Worm (Caenorhabditis elegans) whole organism, L1 larva: ENCODE data around the gene T26C5.4.

ENCODE experiments used
- C04F5.9 ChIP-seq: sonication (generic microtip); optimal IDR thresholded peaks from 2 replicates; lab custom pipeline; 2016; ENCODE audit warnings: missing genetic modification characterization, missing compliant biosample characterization
- C16A3.4 ChIP-seq: fragments of 150-350 bp; optimal IDR thresholded peaks from 2 replicates; lab custom pipeline; 2014; ENCODE audit warnings: missing biosample characterization, missing genetic modification characterization
- C34B4.2 ChIP-seq: sonication (generic microtip); optimal IDR thresholded peaks from 2 replicates; lab custom pipeline; 2017; ENCODE audit warnings: mild to moderate bottlenecking, missing genetic modification characterization, missing compliant biosample characterization
- Y116A8C.19 ChIP-seq: sonication (generic microtip); optimal IDR thresholded peaks from 2 replicates; lab custom pipeline; 2016; ENCODE audit warnings: missing compliant biosample characterization, missing genetic modification characterization, borderline replicate concordance
- aha-1 ChIP-seq: fragments of 150-350 bp; optimal IDR thresholded peaks from 2 replicates; lab custom pipeline; 2014; ENCODE audit warnings: missing biosample characterization, missing genetic modification characterization
- alr-1 ChIP-seq: fragments of 200-800 bp; sonication (Bioruptor generic); optimal IDR thresholded peaks from 2 replicates; lab custom pipeline; 2018; ENCODE audit warnings: borderline replicate concordance, mild to moderate bottlenecking, missing genetic modification characterization, missing compliant biosample characterization
- aly-2 ChIP-seq: fragments of 150-350 bp; optimal IDR thresholded peaks from 2 replicates; lab custom pipeline; 2014; ENCODE audit warnings: missing biosample characterization, missing genetic modification characterization
- ama-1 ChIP-seq: fragments of 150-350 bp; optimal IDR thresholded peaks from 2 replicates; lab custom pipeline; 2014
- blmp-1 ChIP-seq: fragments of 150-350 bp; optimal IDR thresholded peaks from 2 replicates; lab custom pipeline; 2014; ENCODE audit warnings: missing biosample characterization, missing genetic modification characterization
- ceh-63 ChIP-seq: fragments of 200-800 bp; sonication (Bioruptor generic); optimal IDR thresholded peaks from 2 replicates; lab custom pipeline; 2018; ENCODE audit warnings: mild to moderate bottlenecking, missing genetic modification characterization, missing compliant biosample characterization
- ceh-8 ChIP-seq: fragments of 200-800 bp; sonication (Bioruptor generic); optimal IDR thresholded peaks from 2 replicates; lab custom pipeline; 2018; ENCODE audit warnings: mild to moderate bottlenecking, missing genetic modification characterization, moderate library complexity, missing compliant biosample characterization
- ceh-82 ChIP-seq, 3 experiments: fragments of 150-350 bp in 1 of 3; sonication (generic microtip) in 2 of 3; optimal IDR thresholded peaks; 2 replicates each; lab custom pipeline; 2014 to 2017; ENCODE audit warnings: missing biosample characterization in 3 of 3, missing genetic modification characterization in 3 of 3
- ceh-90 ChIP-seq: sonication (generic microtip); optimal IDR thresholded peaks from 2 replicates; lab custom pipeline; 2016; ENCODE audit warnings: missing genetic modification characterization, missing compliant biosample characterization
- dsc-1 ChIP-seq: sonication (generic microtip); optimal IDR thresholded peaks from 2 replicates; lab custom pipeline; 2016; ENCODE audit warnings: mild to moderate bottlenecking, missing genetic modification characterization, missing compliant biosample characterization
- efl-1 ChIP-seq, 4 experiments: fragments of 150-350 bp; optimal IDR thresholded peaks in 3 of 4; peaks in 1 of 4; 1 replicate in 1 of 4; 2 replicates in 3 of 4; lab custom pipeline; 2014; ENCODE audit warnings: missing biosample characterization in 2 of 4, missing genetic modification characterization in 2 of 4, missing genetic modification reagents in 2 of 4
- egl-13 ChIP-seq: sonication (generic microtip); optimal IDR thresholded peaks from 2 replicates; lab custom pipeline; 2016; ENCODE audit warnings: missing genotype, missing genetic modification reagents, missing genetic modification characterization, missing compliant biosample characterization
- egl-27 ChIP-seq, 2 experiments: fragments of 150-350 bp in 1 of 2; sonication (generic microtip); optimal IDR thresholded peaks; 3 replicates each; lab custom pipeline; 2017 to 2018; ENCODE audit warnings: missing biosample characterization in 2 of 2, missing genetic modification characterization in 2 of 2, missing genetic modification reagents in 2 of 2
- elt-2 ChIP-seq: sonication (generic microtip); optimal IDR thresholded peaks from 2 replicates; lab custom pipeline; 2016; ENCODE audit warnings: missing genetic modification characterization, mild to moderate bottlenecking, inconsistent platforms, missing compliant biosample characterization, missing genetic modification reagents
- ets-5 ChIP-seq: fragments of 200-800 bp; sonication (Bioruptor generic); IDR thresholded peaks from 2 replicates; pipeline ENCODE4 v1.3.6; 2022; ENCODE audit warnings: missing genetic modification characterization, missing compliant biosample characterization
- fkh-8 ChIP-seq: sonication (generic microtip); optimal IDR thresholded peaks from 2 replicates; lab custom pipeline; 2016; ENCODE audit warnings: mild to moderate bottlenecking, missing genetic modification characterization, missing compliant biosample characterization
- fos-1 ChIP-seq: fragments of 150-350 bp; optimal IDR thresholded peaks from 2 replicates; lab custom pipeline; 2014; ENCODE audit warnings: missing biosample characterization, missing genetic modification characterization
- hlh-17 ChIP-seq: fragments of 200-800 bp; sonication (Bioruptor generic); optimal IDR thresholded peaks from 2 replicates; lab custom pipeline; 2018; ENCODE audit warnings: missing genetic modification characterization, mild to moderate bottlenecking, missing compliant biosample characterization, moderate library complexity, borderline replicate concordance
- hlh-4 ChIP-seq: sonication (generic microtip); optimal IDR thresholded peaks from 2 replicates; lab custom pipeline; 2016; ENCODE audit warnings: mild to moderate bottlenecking, missing genetic modification characterization, missing compliant biosample characterization
- irx-1 ChIP-seq: sonication (generic microtip); optimal IDR thresholded peaks from 2 replicates; lab custom pipeline; 2016; ENCODE audit warnings: missing genetic modification characterization, missing compliant biosample characterization
- isw-1 ChIP-seq: fragments of 200-800 bp; sonication (Bioruptor generic); IDR thresholded peaks from 2 replicates; pipeline ENCODE4 v1.3.6; 2022; ENCODE audit warnings: missing genetic modification characterization, missing compliant biosample characterization
- jun-1 ChIP-seq: fragments of 150-350 bp; optimal IDR thresholded peaks from 2 replicates; lab custom pipeline; 2014; ENCODE audit warnings: missing biosample characterization, missing genetic modification reagents, missing genetic modification characterization
- lin-13 ChIP-seq: fragments of 150-350 bp; optimal IDR thresholded peaks from 2 replicates; lab custom pipeline; 2014; ENCODE audit warnings: missing biosample characterization, missing genetic modification reagents, missing genetic modification characterization
- lin-39 ChIP-seq: fragments of 150-350 bp; optimal IDR thresholded peaks from 2 replicates; lab custom pipeline; 2014; ENCODE audit warnings: missing biosample characterization, missing genetic modification reagents, missing genetic modification characterization
- lsy-2 ChIP-seq, 2 experiments: fragments of 150-350 bp; optimal IDR thresholded peaks; 2 replicates each; lab custom pipeline; 2014; ENCODE audit warnings: missing biosample characterization in 2 of 2, missing genetic modification characterization in 2 of 2
- mdl-1 ChIP-seq, 2 experiments: fragments of 150-350 bp; optimal IDR thresholded peaks; 2 replicates each; lab custom pipeline; 2014 to 2017; ENCODE audit warnings: missing biosample characterization in 2 of 2, missing genetic modification characterization in 2 of 2, inconsistent platforms in 1 of 2
- nhr-12 ChIP-seq: sonication (generic microtip); optimal IDR thresholded peaks from 2 replicates; lab custom pipeline; 2017; ENCODE audit warnings: missing biosample characterization, missing genetic modification characterization
- nhr-19 ChIP-seq: fragments of 200-800 bp; sonication (Bioruptor generic); conservative IDR thresholded peaks from 2 replicates; pipeline ENCODE4 v1.3.6; 2022; ENCODE audit warnings: missing genetic modification characterization, missing compliant biosample characterization
- nhr-237 ChIP-seq: fragments of 150-350 bp; optimal IDR thresholded peaks from 2 replicates; lab custom pipeline; 2014; ENCODE audit warnings: missing biosample characterization, missing genetic modification characterization
- nhr-28 ChIP-seq: fragments of 150-350 bp; optimal IDR thresholded peaks from 2 replicates; lab custom pipeline; 2014; ENCODE audit warnings: missing biosample characterization, missing genetic modification characterization
- nhr-47 ChIP-seq: sonication (generic microtip); optimal IDR thresholded peaks from 2 replicates; lab custom pipeline; 2016; ENCODE audit warnings: mild to moderate bottlenecking, missing genetic modification characterization, moderate library complexity, missing compliant biosample characterization
- nhr-90 ChIP-seq: sonication (generic microtip); optimal IDR thresholded peaks from 2 replicates; lab custom pipeline; 2016; ENCODE audit warnings: mild to moderate bottlenecking, missing genetic modification characterization, missing compliant biosample characterization; ENCODE audit not compliant: poor library complexity
- pag-3 ChIP-seq: sonication (generic microtip); optimal IDR thresholded peaks from 2 replicates; lab custom pipeline; 2017; ENCODE audit warnings: missing genetic modification characterization, mild to moderate bottlenecking, missing compliant biosample characterization, antibody characterized with exemption, borderline replicate concordance; ENCODE audit not compliant: insufficient read depth
- rnt-1 ChIP-seq: sonication (generic microtip); optimal IDR thresholded peaks from 2 replicates; lab custom pipeline; 2016; ENCODE audit warnings: mild to moderate bottlenecking, missing genetic modification characterization, moderate library complexity, missing compliant biosample characterization
- sox-4 ChIP-seq: sonication (generic microtip); optimal IDR thresholded peaks from 2 replicates; lab custom pipeline; 2016; ENCODE audit warnings: missing genetic modification characterization, missing compliant biosample characterization
- swsn-7 ChIP-seq: sonication (generic microtip); optimal IDR thresholded peaks from 2 replicates; lab custom pipeline; 2016; ENCODE audit warnings: missing genetic modification characterization, missing compliant biosample characterization
- tbx-2 ChIP-seq: sonication (generic microtip); optimal IDR thresholded peaks from 2 replicates; lab custom pipeline; 2016; ENCODE audit warnings: missing genetic modification characterization, missing compliant biosample characterization
- tlp-1 ChIP-seq: fragments of 150-350 bp; optimal IDR thresholded peaks from 2 replicates; lab custom pipeline; 2014; ENCODE audit warnings: missing biosample characterization, missing genetic modification characterization
- unc-130 ChIP-seq: fragments of 150-350 bp; optimal IDR thresholded peaks from 2 replicates; lab custom pipeline; 2017; ENCODE audit warnings: missing biosample characterization, missing genetic modification characterization, inconsistent platforms
- unc-98 ChIP-seq: fragments of 200-800 bp; sonication (Bioruptor generic); IDR thresholded peaks from 2 replicates; pipeline ENCODE4 v1.3.6; 2022; ENCODE audit warnings: missing genetic modification characterization, missing compliant biosample characterization
- vab-15 ChIP-seq: sonication (generic microtip); optimal IDR thresholded peaks from 2 replicates; lab custom pipeline; 2017; ENCODE audit warnings: missing genotype, mild to moderate bottlenecking, missing genetic modification characterization, missing compliant biosample characterization
- xbp-1 ChIP-seq: sonication (generic microtip); optimal IDR thresholded peaks from 2 replicates; lab custom pipeline; 2016; ENCODE audit warnings: missing genetic modification characterization, missing compliant biosample characterization
- zag-1 ChIP-seq: fragments of 150-350 bp; optimal IDR thresholded peaks from 2 replicates; lab custom pipeline; 2014; ENCODE audit warnings: missing biosample characterization, missing genetic modification characterization
- zip-4 ChIP-seq: fragments of 200-800 bp; sonication (Bioruptor generic); optimal IDR thresholded peaks from 2 replicates; lab custom pipeline; 2018; ENCODE audit warnings: mild to moderate bottlenecking, missing genetic modification characterization, moderate library complexity, missing compliant biosample characterization
- ztf-11 ChIP-seq, 2 experiments: sonication (generic microtip); optimal IDR thresholded peaks; 2 replicates each; lab custom pipeline; 2016 to 2017; ENCODE audit warnings: missing genetic modification characterization in 2 of 2, missing biosample characterization in 1 of 2, missing compliant biosample characterization in 1 of 2
- ztf-4 ChIP-seq: fragments of 150-350 bp; optimal IDR thresholded peaks from 2 replicates; lab custom pipeline; 2014; ENCODE audit warnings: missing biosample characterization, missing genetic modification characterization

The T26C5.4 gene

ce11 chrII:9282065-9282464 is 31.7 kb upstream of the T26C5.4 start:
- TF ChIP-seq irx-1 (tag; lab: Kevin White, UChicago) = no peak
- TF ChIP-seq efl-1 (optimal IDR thresholded peaks at IDR 0.05; lab: Kevin White, UChicago) = no peak
- peak in 1 of 2 experiments; percentile 11 for TF ChIP-seq efl-1 (GFP tag; optimal IDR thresholded peaks at IDR 0.05 in 1 of 2; lab: Kevin White, UChicago)

- no peak for TF ChIP-seq egl-27 (tag; optimal IDR thresholded peaks at IDR 0.05; lab: Kevin White, UChicago)
- TF ChIP-seq jun-1 (tag; lab: Kevin White, UChicago) = no peak
- TF ChIP-seq isw-1 (GFP tag; lab: Robert Waterston, UW) = no peak
- no peak for TF ChIP-seq C16A3.4 (tag; lab: Kevin White, UChicago)
- no peak for TF ChIP-seq nhr-90 (tag; lab: Kevin White, UChicago)
- TF ChIP-seq rnt-1 (tag; lab: Kevin White, UChicago) = peak; percentile 36
- TF ChIP-seq nhr-237 (tag; lab: Kevin White, UChicago) = no peak
- TF ChIP-seq alr-1 = no peak
- TF ChIP-seq unc-98 (GFP tag; lab: Robert Waterston, UW) = no peak
- no peak for TF ChIP-seq ztf-4 (tag; lab: Kevin White, UChicago)
- TF ChIP-seq ceh-82 (tag; optimal IDR thresholded peaks at IDR 0.05; lab: Kevin White, UChicago) = peak in 2 of 3 experiments; percentile 10 to 61
- TF ChIP-seq hlh-4 (tag; lab: Kevin White, UChicago) = no peak
- no peak for TF ChIP-seq Y116A8C.19
- no peak for TF ChIP-seq lin-13 (GFP tag; lab: Kevin White, UChicago)
- no peak for TF ChIP-seq fkh-8 (tag; lab: Kevin White, UChicago)
- no peak for TF ChIP-seq ceh-63 (GFP tag; lab: Kevin White, UChicago)
- TF ChIP-seq elt-2 (tag; lab: Kevin White, UChicago) = no peak
- TF ChIP-seq fos-1 (tag; lab: Kevin White, UChicago) = no peak
- TF ChIP-seq nhr-19 (GFP tag; lab: Robert Waterston, UW) = peak; percentile 25
- TF ChIP-seq sox-4 (tag; lab: Kevin White, UChicago) = no peak
- no peak for TF ChIP-seq vab-15 (tag; lab: Kevin White, UChicago)
- TF ChIP-seq aha-1 (tag; lab: Kevin White, UChicago) = no peak
- TF ChIP-seq tlp-1 (tag; lab: Kevin White, UChicago) = no peak
- no peak for TF ChIP-seq C04F5.9 (tag; lab: Kevin White, UChicago)
- no peak for TF ChIP-seq zag-1 (tag; lab: Kevin White, UChicago)
- no peak for TF ChIP-seq mdl-1 (tag; optimal IDR thresholded peaks at IDR 0.05; lab: Kevin White, UChicago)
- TF ChIP-seq tbx-2 = no peak
- TF ChIP-seq ama-1 (lab: Kevin White, UChicago) = no peak
- TF ChIP-seq nhr-12 (tag; lab: Kevin White, UChicago) = no peak
- TF ChIP-seq blmp-1 (tag; lab: Kevin White, UChicago) = peak; percentile 75
- peak in 1 of 2 experiments; percentile 20 for TF ChIP-seq efl-1 (optimal IDR thresholded peaks at IDR 0.05; lab: Kevin White, UChicago)
- TF ChIP-seq efl-1 (GFP tag; optimal IDR thresholded peaks at IDR 0.05 in 1 of 2; lab: Kevin White, UChicago) = no peak
- TF ChIP-seq egl-13 (tag; lab: Kevin White, UChicago) = no peak
- no peak for TF ChIP-seq C34B4.2 (tag; lab: Kevin White, UChicago)
- TF ChIP-seq zip-4 (GFP tag; lab: Kevin White, UChicago) = peak; percentile 60
- no peak for TF ChIP-seq ceh-90 (tag; lab: Kevin White, UChicago)
- TF ChIP-seq nhr-28 (tag; lab: Kevin White, UChicago) = no peak
- TF ChIP-seq ets-5 (GFP tag; lab: Robert Waterston, UW) = no peak
- TF ChIP-seq dsc-1 = no peak
- TF ChIP-seq xbp-1 (tag; lab: Kevin White, UChicago) = no peak
- TF ChIP-seq ztf-11 (tag; optimal IDR thresholded peaks at IDR 0.05; lab: Kevin White, UChicago) = no peak
- TF ChIP-seq unc-130 (tag; lab: Kevin White, UChicago) = peak; percentile 33
- TF ChIP-seq aly-2 (tag; lab: Kevin White, UChicago) = no peak
- peak; percentile 26 to 71 for TF ChIP-seq lsy-2 (tag; optimal IDR thresholded peaks at IDR 0.05; lab: Kevin White, UChicago)
- no peak for TF ChIP-seq lin-39 (tag; lab: Kevin White, UChicago)
- no peak for TF ChIP-seq irx-1 (tag; lab: Kevin White, UChicago)
- peak; percentile 27 for TF ChIP-seq swsn-7
- TF ChIP-seq pag-3 (tag; lab: Kevin White, UChicago) = no peak
- no peak for TF ChIP-seq hlh-17 (GFP tag; lab: Kevin White, UChicago)
- TF ChIP-seq ceh-8 = no peak
- peak; percentile 4 for TF ChIP-seq nhr-47 (tag; lab: Kevin White, UChicago)
These were observed 31.3 kb upstream of the T26C5.4 start for ce11 chrII:9281595-9281994.
